Fruit fly (Drosophila melanogaster): ENCODE results near the gene unc-45.

- TF ChIP-seq CG8478 (optimal IDR thresholded peaks at IDR 0.05) = no peak
- no peak for TF ChIP-seq CTCF (optimal IDR thresholded peaks at IDR 0.05)
Observed at dm6 chr3R:8007595-8008255, 25.4 kb upstream of the unc-45 start, which contains the start of gene CG2767.

All from S2 (cell line).